Fruit fly (Drosophila melanogaster) whole organism, embryonic: ENCODE results near the gene CG12024.

Source experiments
- Adf1 ChIP-seq: fragments of 200-800 bp; sonication (Bioruptor generic); IDR thresholded peaks from 2 replicates; pipeline ENCODE4 v1.3.6; 2022; ENCODE audit warnings: missing biosample characterization, missing genetic modification characterization
- Aef1 ChIP-seq: fragments of 200-800 bp; sonication (Bioruptor generic); IDR thresholded peaks from 3 replicates; pipeline ENCODE4 v1.3.6; 2022; ENCODE audit warnings: missing biosample characterization, missing genetic modification characterization
- Atf-2 ChIP-seq: fragments of 200-800 bp; sonication (Bioruptor generic); optimal IDR thresholded peaks from 2 replicates; lab custom pipeline; 2016; ENCODE audit warnings: missing biosample characterization, missing genetic modification characterization
- CG11247 ChIP-seq: fragments of 200-800 bp; sonication (Bioruptor generic); IDR thresholded peaks from 2 replicates; pipeline ENCODE4 v1.3.6; 2022; ENCODE audit warnings: missing biosample characterization, missing genetic modification characterization
- CG12071 ChIP-seq: fragments of 200-800 bp; sonication (Bioruptor generic); optimal IDR thresholded peaks from 3 replicates; lab custom pipeline; 2018; ENCODE audit warnings: missing biosample characterization, mild to moderate bottlenecking, missing genetic modification characterization
- CG14441 ChIP-seq: fragments of 200-800 bp; sonication (Bioruptor generic); IDR thresholded peaks from 2 replicates; pipeline ENCODE4 v1.3.6; 2022; ENCODE audit warnings: missing biosample characterization, missing genetic modification characterization
- CG14965 ChIP-seq: fragments of 200-800 bp; sonication (Bioruptor generic); optimal IDR thresholded peaks from 2 replicates; lab custom pipeline; 2016; ENCODE audit warnings: missing biosample characterization, missing genetic modification characterization, borderline replicate concordance
- CG15479 ChIP-seq: fragments of 200-800 bp; sonication (Bioruptor generic); optimal IDR thresholded peaks from 3 replicates; lab custom pipeline; 2019; ENCODE audit warnings: missing biosample characterization, mild to moderate bottlenecking, missing genetic modification characterization, moderate library complexity
- CG1603 ChIP-seq: fragments of 200-800 bp; sonication (Bioruptor generic); optimal IDR thresholded peaks from 2 replicates; lab custom pipeline; 2019; ENCODE audit warnings: missing biosample characterization, mild to moderate bottlenecking, missing genetic modification characterization, moderate library complexity
- CG1647 ChIP-seq: fragments of 200-800 bp; sonication (Bioruptor generic); optimal IDR thresholded peaks from 3 replicates; lab custom pipeline; 2016; ENCODE audit warnings: missing biosample characterization, missing genetic modification characterization
- CG17328 ChIP-seq: fragments of 200-800 bp; sonication (Bioruptor generic); IDR thresholded peaks from 2 replicates; pipeline ENCODE4 v1.3.6; 2022; ENCODE audit warnings: missing biosample characterization, missing genetic modification characterization
- CG18599 ChIP-seq: fragments of 200-800 bp; sonication (Bioruptor generic); optimal IDR thresholded peaks from 3 replicates; lab custom pipeline; 2017; ENCODE audit warnings: missing biosample characterization, missing genetic modification characterization, mild to moderate bottlenecking, moderate library complexity, missing genetic modification reagents
- CG18619 ChIP-seq: fragments of 200-800 bp; sonication (Bioruptor generic); optimal IDR thresholded peaks from 3 replicates; lab custom pipeline; 2017; ENCODE audit warnings: missing biosample characterization, mild to moderate bottlenecking, missing genetic modification characterization
- CG30020 ChIP-seq: fragments of 200-800 bp; optimal IDR thresholded peaks from 2 replicates; lab custom pipeline; 2019; ENCODE audit warnings: missing biosample characterization, mild to moderate bottlenecking, missing genetic modification characterization, moderate library complexity
- CG31224 ChIP-seq: fragments of 200-800 bp; sonication (Bioruptor generic); IDR thresholded peaks from 2 replicates; pipeline ENCODE4 v1.3.6; 2022; ENCODE audit warnings: missing biosample characterization, missing genetic modification characterization
- CG3407 ChIP-seq: fragments of 200-800 bp; sonication (Bioruptor generic); optimal IDR thresholded peaks from 2 replicates; lab custom pipeline; 2018; ENCODE audit warnings: missing biosample characterization, mild to moderate bottlenecking, missing genetic modification characterization
- CG4360 ChIP-seq: fragments of 200-800 bp; sonication (Bioruptor generic); IDR thresholded peaks from 2 replicates; pipeline ENCODE4 v1.3.6; 2022; ENCODE audit warnings: missing biosample characterization, missing genetic modification characterization
- CG4820 ChIP-seq: fragments of 200-800 bp; sonication (Bioruptor generic); optimal IDR thresholded peaks from 3 replicates; lab custom pipeline; 2016; ENCODE audit warnings: missing biosample characterization, missing genetic modification characterization
- CG8478 ChIP-seq: fragments of >200 bp; optimal IDR thresholded peaks from 2 replicates; lab custom pipeline; 2018
- CG8765 ChIP-seq: fragments of 200-800 bp; sonication (Bioruptor generic); IDR thresholded peaks from 2 replicates; pipeline ENCODE4 v1.3.6; 2022; ENCODE audit warnings: missing biosample characterization, missing genetic modification characterization
- CG9727 ChIP-seq: fragments of 200-800 bp; sonication (Bioruptor generic); optimal IDR thresholded peaks from 3 replicates; lab custom pipeline; 2017; ENCODE audit warnings: missing biosample characterization, mild to moderate bottlenecking, missing genetic modification characterization
- CG9932 ChIP-seq: fragments of 200-800 bp; sonication (Bioruptor generic); IDR thresholded peaks from 2 replicates; pipeline ENCODE4 v1.3.6; 2022; ENCODE audit warnings: missing biosample characterization, missing genetic modification characterization
- D ChIP-seq, 2 experiments: fragments of 200-800 bp in 1 of 2; fragments of >200 bp in 1 of 2; sonication (Bioruptor generic) in 1 of 2; optimal IDR thresholded peaks; 2 replicates in 1 of 2; 3 replicates in 1 of 2; lab custom pipeline; 2017; ENCODE audit warnings: mild to moderate bottlenecking in 1 of 2, missing biosample characterization in 1 of 2, missing genetic modification characterization in 1 of 2, missing genetic modification reagents in 1 of 2
- Elba2 ChIP-seq: fragments of 200-800 bp; sonication (Bioruptor generic); optimal IDR thresholded peaks from 3 replicates; lab custom pipeline; 2016; ENCODE audit warnings: missing biosample characterization, missing genetic modification characterization
- Gug ChIP-seq: fragments of 200-800 bp; sonication (Bioruptor generic); IDR thresholded peaks from 4 replicates; pipeline ENCODE4 v1.3.6; 2022; ENCODE audit warnings: missing biosample characterization, missing genetic modification characterization
- HHEX ChIP-seq: fragments of 200-800 bp; sonication (Bioruptor generic); optimal IDR thresholded peaks from 3 replicates; lab custom pipeline; 2017; ENCODE audit warnings: missing biosample characterization, mild to moderate bottlenecking, missing genetic modification characterization, missing genetic modification reagents
- Hr51 ChIP-seq, 2 experiments: fragments of 200-800 bp; sonication (Bioruptor generic); optimal IDR thresholded peaks; 2 replicates in 1 of 2; 3 replicates in 1 of 2; lab custom pipeline; 2016 to 2018; ENCODE audit warnings: missing biosample characterization in 2 of 2, missing genetic modification characterization in 2 of 2, mild to moderate bottlenecking in 1 of 2, moderate library complexity in 1 of 2
- MTF-1 ChIP-seq: fragments of 200-800 bp; sonication (Bioruptor generic); optimal IDR thresholded peaks from 2 replicates; lab custom pipeline; 2018; ENCODE audit warnings: missing biosample characterization, mild to moderate bottlenecking, missing genetic modification characterization, borderline replicate concordance
- Mes4 ChIP-seq: fragments of 200-800 bp; sonication (Bioruptor generic); optimal IDR thresholded peaks from 2 replicates; lab custom pipeline; 2016; ENCODE audit warnings: missing biosample characterization, missing genetic modification characterization
- Oaz ChIP-seq: fragments of 200-800 bp; sonication (Bioruptor generic); IDR thresholded peaks from 2 replicates; pipeline ENCODE4 v1.3.6; 2022; ENCODE audit warnings: missing biosample characterization, missing genetic modification characterization
- Oli ChIP-seq: fragments of 200-800 bp; sonication (Bioruptor generic); optimal IDR thresholded peaks from 2 replicates; lab custom pipeline; 2018; ENCODE audit warnings: missing biosample characterization, mild to moderate bottlenecking, missing genetic modification characterization, moderate library complexity
- Sry-β ChIP-seq: fragments of 200-800 bp; sonication (Bioruptor generic); optimal IDR thresholded peaks from 2 replicates; lab custom pipeline; 2018; ENCODE audit warnings: missing biosample characterization, mild to moderate bottlenecking, missing genetic modification characterization, moderate library complexity
- Sry-δ ChIP-seq: fragments of 200-800 bp; sonication (Bioruptor generic); optimal IDR thresholded peaks from 2 replicates; lab custom pipeline; 2016; ENCODE audit warnings: missing biosample characterization, missing genetic modification characterization
- Trl ChIP-seq, 3 experiments: fragments of >200 bp in 2 of 3; fragments of 200-800 bp in 1 of 3; sonication (Bioruptor generic) in 1 of 3; optimal IDR thresholded peaks; 2 replicates in 1 of 3; 3 replicates in 2 of 3; lab custom pipeline; 2016 to 2017; ENCODE audit warnings: missing biosample characterization in 1 of 3, missing genetic modification characterization in 1 of 3
- Xrp1 ChIP-seq: fragments of 200-800 bp; sonication (Bioruptor generic); IDR thresholded peaks from 2 replicates; pipeline ENCODE4 v1.3.6; 2022; ENCODE audit warnings: missing biosample characterization, missing genetic modification characterization
- bbx ChIP-seq: fragments of 200-800 bp; sonication (Bioruptor generic); IDR thresholded peaks from 2 replicates; pipeline ENCODE4 v1.3.6; 2022; ENCODE audit warnings: missing biosample characterization, missing genetic modification characterization; ENCODE audit not compliant: partially characterized antibody
- cas ChIP-seq: fragments of 200-800 bp; sonication (Bioruptor generic); IDR thresholded peaks from 2 replicates; pipeline ENCODE4 v1.3.6; 2022; ENCODE audit warnings: missing biosample characterization, missing genetic modification characterization
- cg ChIP-seq: fragments of 200-800 bp; sonication (Bioruptor generic); optimal IDR thresholded peaks from 3 replicates; lab custom pipeline; 2019; ENCODE audit warnings: missing biosample characterization, mild to moderate bottlenecking, missing genetic modification characterization, moderate library complexity
- crp ChIP-seq, 2 experiments: fragments of 200-800 bp; sonication (Bioruptor generic); optimal IDR thresholded peaks; 2 replicates in 1 of 2; 3 replicates in 1 of 2; lab custom pipeline; 2017; ENCODE audit warnings: missing biosample characterization in 2 of 2, missing genetic modification characterization in 2 of 2, mild to moderate bottlenecking in 1 of 2, moderate library complexity in 1 of 2
- eve ChIP-seq, 2 experiments: fragments of >200 bp; optimal IDR thresholded peaks; 2 replicates each; lab custom pipeline; 2017; ENCODE audit warnings: missing biosample characterization in 2 of 2, missing genetic modification characterization in 2 of 2
- exex ChIP-seq: fragments of 200-800 bp; sonication (Bioruptor generic); optimal IDR thresholded peaks from 4 replicates; lab custom pipeline; 2018; ENCODE audit warnings: missing biosample characterization, mild to moderate bottlenecking, missing genetic modification characterization, moderate library complexity
- ftz-f1 ChIP-seq: fragments of 200-800 bp; sonication (Bioruptor generic); optimal IDR thresholded peaks from 2 replicates; lab custom pipeline; 2016; ENCODE audit warnings: missing biosample characterization, missing genetic modification characterization
- gsb ChIP-seq: fragments of 200-800 bp; sonication (Bioruptor generic); IDR thresholded peaks from 2 replicates; pipeline ENCODE4 v1.3.6; 2022; ENCODE audit warnings: missing biosample characterization, missing genetic modification characterization
- hth ChIP-seq: fragments of >200 bp; optimal IDR thresholded peaks from 2 replicates; lab custom pipeline; 2017; ENCODE audit warnings: inconsistent platforms
- org-1 ChIP-seq: fragments of 200-800 bp; sonication (Bioruptor generic); optimal IDR thresholded peaks from 2 replicates; lab custom pipeline; 2017; ENCODE audit warnings: missing biosample characterization, missing genetic modification characterization
- sens ChIP-seq: fragments of 200-800 bp; sonication (Bioruptor generic); peaks from one replicate; lab custom pipeline; 2016; ENCODE audit warnings: missing biosample characterization, missing genetic modification characterization
- shn ChIP-seq: fragments of 200-800 bp; sonication (Bioruptor generic); optimal IDR thresholded peaks from 3 replicates; lab custom pipeline; 2016; ENCODE audit warnings: missing biosample characterization, missing genetic modification characterization
- tll ChIP-seq, 2 experiments: fragments of 200-800 bp in 1 of 2; fragments of >200 bp in 1 of 2; sonication (Bioruptor generic) in 1 of 2; optimal IDR thresholded peaks; 2 replicates each; lab custom pipeline; 2017 to 2019; ENCODE audit warnings: missing biosample characterization in 2 of 2, missing genetic modification characterization in 2 of 2, mild to moderate bottlenecking in 1 of 2, moderate library complexity in 1 of 2
- unc-4 ChIP-seq: fragments of 200-800 bp; sonication (Bioruptor generic); IDR thresholded peaks from 2 replicates; pipeline ENCODE4 v1.3.6; 2022; ENCODE audit warnings: missing biosample characterization, missing genetic modification characterization; ENCODE audit not compliant: partially characterized antibody
- wor ChIP-seq: fragments of 200-800 bp; sonication (Bioruptor generic); IDR thresholded peaks from 2 replicates; pipeline ENCODE4 v1.3.6; 2022; ENCODE audit warnings: missing biosample characterization, missing genetic modification characterization

The CG12024 gene

DNA sequence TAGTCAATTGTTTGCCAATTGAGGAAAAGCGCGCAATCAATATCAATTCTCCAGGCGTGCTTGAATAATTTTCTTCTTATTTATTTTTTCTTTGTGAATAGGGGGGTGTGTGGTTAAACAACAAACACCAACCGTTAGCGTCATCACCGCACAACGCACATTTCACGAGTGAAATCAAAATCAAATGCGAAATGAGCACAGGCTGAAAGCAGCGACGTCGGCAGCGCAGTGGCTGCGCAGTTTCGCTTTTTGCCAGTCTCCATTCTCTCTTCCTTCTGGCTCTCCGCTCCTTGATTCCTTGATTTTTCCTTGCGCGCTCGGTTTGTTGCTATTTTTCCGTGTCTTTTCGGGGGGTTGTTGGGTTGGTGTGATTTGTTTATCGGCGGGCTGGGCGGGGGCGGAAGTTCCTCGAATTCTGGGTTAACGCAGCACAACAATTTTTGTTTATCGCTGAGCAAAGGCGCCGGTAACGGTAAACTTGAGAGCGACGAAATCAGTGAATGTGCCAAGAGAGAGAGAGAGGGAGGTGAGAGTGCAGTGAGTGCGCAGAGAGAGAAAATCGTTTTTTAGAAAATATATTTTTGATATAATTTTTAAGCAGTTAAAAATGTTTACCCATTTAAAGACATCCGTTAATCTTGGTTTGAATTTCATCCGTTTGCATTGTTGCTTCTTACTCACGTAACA, 26.0 kb downstream of the CG12024 start, which contains the start of gene CG13937 (continued):
- TF ChIP-seq cas (GFP tag; lab: Robert Waterston, UW) = no peak
- TF ChIP-seq D (optimal IDR thresholded peaks at IDR 0.05; lab: Kevin White, UChicago) = no peak
- no peak for TF ChIP-seq D (GFP tag; optimal IDR thresholded peaks at IDR 0.05; lab: Kevin White, UChicago)
- TF ChIP-seq gsb (GFP tag; lab: Robert Waterston, UW) = no peak
- no peak for TF ChIP-seq CG18619 (GFP tag; lab: Kevin White, UChicago)
- no peak for TF ChIP-seq Atf-2 (GFP tag; lab: Kevin White, UChicago)
- 0 out of 2 replicates have a peak, but pooled peaks have one; percentile 18 for TF ChIP-seq unc-4 (GFP tag; lab: Robert Waterston, UW)
- no peak for TF ChIP-seq Elba2
- TF ChIP-seq CG9932 (GFP tag; lab: Robert Waterston, UW) = no peak
- TF ChIP-seq eve (GFP tag; optimal IDR thresholded peaks at IDR 0.05; lab: Kevin White, UChicago) = no peak
- TF ChIP-seq shn (GFP tag; lab: Kevin White, UChicago) = no peak
- no peak for TF ChIP-seq wor (GFP tag; lab: Robert Waterston, UW)
- TF ChIP-seq sens (GFP tag; lab: Kevin White, UChicago) = no peak
- TF ChIP-seq ftz-f1 (GFP tag; lab: Kevin White, UChicago) = no peak
- no peak for TF ChIP-seq cg
- TF ChIP-seq Hr51 (GFP tag; optimal IDR thresholded peaks at IDR 0.05; lab: Kevin White, UChicago) = peak in 1 of 2 experiments; percentile 81
- no peak for TF ChIP-seq org-1 (GFP tag; lab: Kevin White, UChicago)
- TF ChIP-seq CG12071 (GFP tag; lab: Kevin White, UChicago) = no peak
- TF ChIP-seq Gug (GFP tag; lab: Robert Waterston, UW) = no peak
- TF ChIP-seq Xrp1 (GFP tag; lab: Robert Waterston, UW) = no peak
- no peak for TF ChIP-seq MTF-1 (GFP tag; lab: Kevin White, UChicago)
- TF ChIP-seq bbx (GFP tag; lab: Robert Waterston, UW) = no peak
- TF ChIP-seq tll (GFP tag; optimal IDR thresholded peaks at IDR 0.05; lab: Kevin White, UChicago) = no peak
- no peak for TF ChIP-seq CG4360 (GFP tag; lab: Robert Waterston, UW)
- no peak for TF ChIP-seq CG14441 (GFP tag; lab: Robert Waterston, UW)
- no peak for TF ChIP-seq CG1647
- no peak for TF ChIP-seq CG4820 (GFP tag; lab: Kevin White, UChicago)
- no peak for TF ChIP-seq CG8765 (GFP tag; lab: Robert Waterston, UW)
- TF ChIP-seq Sry-β (GFP tag; lab: Kevin White, UChicago) = no peak
- TF ChIP-seq Adf1 (GFP tag; lab: Robert Waterston, UW) = peak; percentile 95
- no peak for TF ChIP-seq exex (tag; lab: Kevin White, UChicago)
- TF ChIP-seq CG17328 = no peak
- TF ChIP-seq CG18599 = no peak
- no peak for TF ChIP-seq CG31224 (GFP tag; lab: Robert Waterston, UW)
- no peak for TF ChIP-seq HHEX
- no peak for TF ChIP-seq hth (lab: Kevin White, UChicago)
- no peak for TF ChIP-seq CG3407
- no peak for TF ChIP-seq CG14965 (GFP tag; lab: Kevin White, UChicago)
- TF ChIP-seq CG15479 (GFP tag; lab: Kevin White, UChicago) = no peak
- no peak for TF ChIP-seq crp (GFP tag; optimal IDR thresholded peaks at IDR 0.05; lab: Kevin White, UChicago)
- TF ChIP-seq CG8478 (lab: Kevin White, UChicago) = no peak
- peak; percentile 58 to 80 for TF ChIP-seq Trl (optimal IDR thresholded peaks at IDR 0.05; lab: Kevin White, UChicago)
- no peak for TF ChIP-seq Trl (GFP tag; optimal IDR thresholded peaks at IDR 0.05; lab: Kevin White, UChicago)
- no peak for TF ChIP-seq Aef1 (GFP tag; lab: Robert Waterston, UW)
- TF ChIP-seq Oli (tag; lab: Kevin White, UChicago) = no peak
- no peak for TF ChIP-seq CG1603 (tag; lab: Kevin White, UChicago)
- TF ChIP-seq CG9727 (GFP tag; lab: Kevin White, UChicago) = no peak
- no peak for TF ChIP-seq Oaz (GFP tag; lab: Robert Waterston, UW)
- TF ChIP-seq Mes4 (GFP tag; lab: Kevin White, UChicago) = no peak
- no peak for TF ChIP-seq CG30020 (tag; lab: Kevin White, UChicago)
- no peak for TF ChIP-seq Sry-δ
- TF ChIP-seq CG11247 = no peak
